Worm (Caenorhabditis elegans): ENCODE data around the gene F47B7.2.

ce11 chrX:3819697-3820096 lies 47.1 kb downstream of the F47B7.2 start:
- TF ChIP-seq unc-62 (GFP tag; optimal IDR thresholded peaks at IDR 0.05): no peak
- TF ChIP-seq Y53F4B.3 (GFP tag; IDR thresholded peaks at IDR 0.05): no peak
- TF ChIP-seq snpc-4 (GFP tag; optimal IDR thresholded peaks at IDR 0.05): no peak
- TF ChIP-seq snpc-4 (tag; optimal IDR thresholded peaks at IDR 0.05): no peak
- TF ChIP-seq unc-130 (GFP tag; optimal IDR thresholded peaks at IDR 0.05): no peak
- no peak for TF ChIP-seq hsf-1 (GFP tag; IDR thresholded peaks at IDR 0.05)
- TF ChIP-seq tlf-1 (GFP tag; optimal IDR thresholded peaks at IDR 0.05): no peak
